Worm (Caenorhabditis elegans): ENCODE measurements around the gene arx-4.
A peak's percentile ranks its signal among the peaks of the same experiment; 100 is the strongest.

Gene arx-4

ce11 chrIII:843999-844398, 18.1 kb upstream of the arx-4 start:
- TF ChIP-seq pqm-1 (tag; optimal IDR thresholded peaks at IDR 0.05) (no peak), unc-55 (GFP tag; optimal IDR thresholded peaks at IDR 0.05) (no peak), ceh-14 (tag; optimal IDR thresholded peaks at IDR 0.05) (no peak), tbx-2 (tag; optimal IDR thresholded peaks at IDR 0.05) (no peak), pag-3 (tag; optimal IDR thresholded peaks at IDR 0.05; ENCODE audit: borderline replicate concordance) (no peak), hlh-30 (tag; optimal IDR thresholded peaks at IDR 0.05; ENCODE audit: insufficient read depth) (no peak), fkh-6 (tag; optimal IDR thresholded peaks at IDR 0.05) (peak; percentile 16), ets-4 (tag; optimal IDR thresholded peaks at IDR 0.05) (no peak), hlh-8 (tag; optimal IDR thresholded peaks at IDR 0.05) (no peak), ztf-16 (tag; optimal IDR thresholded peaks at IDR 0.05) (no peak), Y22D7AL.16 (tag; optimal IDR thresholded peaks at IDR 0.05) (no peak), ceh-48 (tag; optimal IDR thresholded peaks at IDR 0.05) (no peak), nfya-1 (tag; optimal IDR thresholded peaks at IDR 0.05) (peak; percentile 31), sox-2 (GFP tag; IDR thresholded peaks at IDR 0.05) (no peak)

ce11 chrIII:844577-844976, 17.5 kb upstream of the arx-4 start:
- TF ChIP-seq ceh-14 (tag; optimal IDR thresholded peaks at IDR 0.05), result no peak
- no peak for TF ChIP-seq unc-42 (tag; optimal IDR thresholded peaks at IDR 0.05)
- no peak for TF ChIP-seq ref-2 (tag; optimal IDR thresholded peaks at IDR 0.05)
- TF ChIP-seq pha-4 (tag; optimal IDR thresholded peaks at IDR 0.05), result no peak
- no peak for TF ChIP-seq ceh-31 (tag; optimal IDR thresholded peaks at IDR 0.05)
- no peak for TF ChIP-seq pqm-1 (tag; optimal IDR thresholded peaks at IDR 0.05)
- TF ChIP-seq pat-9 (tag; optimal IDR thresholded peaks at IDR 0.05), result no peak
- no peak for TF ChIP-seq ets-4 (tag; optimal IDR thresholded peaks at IDR 0.05)
- TF ChIP-seq madf-2 (tag; optimal IDR thresholded peaks at IDR 0.05), result no peak
- no peak for TF ChIP-seq tbx-7 (tag; optimal IDR thresholded peaks at IDR 0.05)
- no peak for TF ChIP-seq zip-5 (tag; optimal IDR thresholded peaks at IDR 0.05)
- no peak for TF ChIP-seq sdc-2 (tag; optimal IDR thresholded peaks at IDR 0.05)
- no peak for TF ChIP-seq dve-1 (tag; optimal IDR thresholded peaks at IDR 0.05)
- no peak for TF ChIP-seq T23F11.4 (GFP tag; optimal IDR thresholded peaks at IDR 0.05)
- TF ChIP-seq lin-11 (tag; optimal IDR thresholded peaks at IDR 0.05), result no peak
- TF ChIP-seq ztf-16 (tag; optimal IDR thresholded peaks at IDR 0.05), result no peak
- TF ChIP-seq eyg-1 (tag; optimal IDR thresholded peaks at IDR 0.05), result no peak
- no peak for TF ChIP-seq che-1 (tag; optimal IDR thresholded peaks at IDR 0.05)

ce11 chrIII:845485-845884, 16.6 kb upstream of the arx-4 start, which contains the start of gene K02F3.2:
Gene K02F3.2 (plus strand): TSS chrIII:845841.
- peak; percentile 73 for TF ChIP-seq elt-2 (tag; optimal IDR thresholded peaks at IDR 0.05)
- TF ChIP-seq pax-1 (tag; optimal IDR thresholded peaks at IDR 0.05), result peak; percentile 17
- TF ChIP-seq tbx-7 (tag; optimal IDR thresholded peaks at IDR 0.05), result no peak

ce11 chrIII:852296-852695, 9.8 kb upstream of the arx-4 start, which contains the start of gene moma-1:
Gene moma-1 (minus strand): TSS chrIII:852396.
- TF ChIP-seq C38D4.7 (GFP tag; optimal IDR thresholded peaks at IDR 0.05), result no peak
- no peak for TF ChIP-seq lin-11 (tag; optimal IDR thresholded peaks at IDR 0.05)
- no peak for TF ChIP-seq T23F11.4 (GFP tag; optimal IDR thresholded peaks at IDR 0.05)
- no peak for TF ChIP-seq pros-1 (tag; optimal IDR thresholded peaks at IDR 0.05)
- no peak for TF ChIP-seq ceh-2 (tag; optimal IDR thresholded peaks at IDR 0.05)
- TF ChIP-seq madf-2 (tag; optimal IDR thresholded peaks at IDR 0.05), result no peak
- TF ChIP-seq dve-1 (tag; optimal IDR thresholded peaks at IDR 0.05), result no peak
- TF ChIP-seq unc-42 (tag; optimal IDR thresholded peaks at IDR 0.05), result no peak
- no peak for TF ChIP-seq hlh-30 (tag; optimal IDR thresholded peaks at IDR 0.05; ENCODE audit: insufficient read depth)

ce11 chrIII:853414-853813, 8.7 kb upstream of the arx-4 start:
- TF ChIP-seq unc-3 (GFP tag; conservative IDR thresholded peaks at IDR 0.05) (no peak), unc-3 (tag; optimal IDR thresholded peaks at IDR 0.05) (no peak), pag-3 (tag; optimal IDR thresholded peaks at IDR 0.05; ENCODE audit: borderline replicate concordance) (no peak), elt-4 (tag; optimal IDR thresholded peaks at IDR 0.05) (peak; percentile 66), F13H6.1 (tag; optimal IDR thresholded peaks at IDR 0.05) (no peak), ceh-18 (tag; optimal IDR thresholded peaks at IDR 0.05) (no peak), C08G9.2 (tag; optimal IDR thresholded peaks at IDR 0.05) (peak; percentile 8)

Data from whole organism, late embryonic.